Worm (Caenorhabditis elegans) whole organism, mixed stage, embryonic: ENCODE measurements around the gene bcf-1.

Experiments
- M03D4.4 ChIP-seq: sonication (generic microtip); optimal IDR thresholded peaks from 2 replicates; lab custom pipeline; 2017; ENCODE audit warnings: mild to moderate bottlenecking, missing genetic modification characterization, missing compliant biosample characterization
- bed-3 ChIP-seq: fragments of 200-800 bp; sonication (Bioruptor generic); optimal IDR thresholded peaks from 3 replicates; lab custom pipeline; 2018; ENCODE audit warnings: mild to moderate bottlenecking, missing genetic modification characterization, moderate library complexity, missing compliant biosample characterization
- blmp-1 ChIP-seq: fragments of 150-350 bp; optimal IDR thresholded peaks from 2 replicates; lab custom pipeline; 2014; ENCODE audit warnings: missing biosample characterization, missing genetic modification characterization
- ceh-39 ChIP-seq: fragments of 150-350 bp; optimal IDR thresholded peaks from 2 replicates; lab custom pipeline; 2014; ENCODE audit warnings: missing biosample characterization, missing genetic modification characterization
- ceh-43 ChIP-seq: fragments of 200-800 bp; sonication (Bioruptor generic); optimal IDR thresholded peaks from 2 replicates; lab custom pipeline; 2018; ENCODE audit warnings: mild to moderate bottlenecking, missing genetic modification characterization, moderate library complexity, missing compliant biosample characterization
- ceh-83 ChIP-seq: fragments of 200-800 bp; sonication (Bioruptor generic); optimal IDR thresholded peaks from 2 replicates; lab custom pipeline; 2018; ENCODE audit warnings: mild to moderate bottlenecking, missing genetic modification characterization, missing compliant biosample characterization
- ces-1 ChIP-seq: fragments of 150-350 bp; optimal IDR thresholded peaks from 2 replicates; lab custom pipeline; 2014; ENCODE audit warnings: missing biosample characterization, missing genetic modification reagents, missing genetic modification characterization
- cnd-1 ChIP-seq: fragments of 200-800 bp; sonication (Bioruptor generic); optimal IDR thresholded peaks from 2 replicates; lab custom pipeline; 2018; ENCODE audit warnings: mild to moderate bottlenecking, missing genetic modification characterization, missing compliant biosample characterization
- drap-1 ChIP-seq: fragments of 200-800 bp; sonication (Bioruptor generic); optimal IDR thresholded peaks from 3 replicates; lab custom pipeline; 2018; ENCODE audit warnings: mild to moderate bottlenecking, missing genetic modification characterization, missing compliant biosample characterization
- elt-1 ChIP-seq: sonication (generic microtip); optimal IDR thresholded peaks from 2 replicates; lab custom pipeline; 2017; ENCODE audit warnings: missing genetic modification characterization, mild to moderate bottlenecking, missing compliant biosample characterization, antibody characterized with exemption, moderate library complexity, borderline replicate concordance; ENCODE audit not compliant: insufficient read depth
- elt-3 ChIP-seq: fragments of 150-350 bp; optimal IDR thresholded peaks from 2 replicates; lab custom pipeline; 2014; ENCODE audit warnings: missing biosample characterization, missing genetic modification characterization
- flh-1 ChIP-seq: fragments of 200-800 bp; sonication (Bioruptor generic); optimal IDR thresholded peaks from 2 replicates; lab custom pipeline; 2018; ENCODE audit warnings: mild to moderate bottlenecking, missing genetic modification characterization, moderate library complexity, missing compliant biosample characterization
- ham-2 ChIP-seq: fragments of 200-800 bp; sonication (Bioruptor generic); optimal IDR thresholded peaks from 2 replicates; lab custom pipeline; 2018; ENCODE audit warnings: mild to moderate bottlenecking, missing genetic modification characterization, missing compliant biosample characterization
- hlh-1 ChIP-seq: fragments of 150-350 bp; optimal IDR thresholded peaks from 2 replicates; lab custom pipeline; 2014; ENCODE audit warnings: missing biosample characterization, missing genetic modification reagents, missing genetic modification characterization
- lin-13 ChIP-seq: fragments of 150-350 bp; optimal IDR thresholded peaks from 2 replicates; lab custom pipeline; 2014; ENCODE audit warnings: missing biosample characterization, missing genetic modification characterization
- lin-32 ChIP-seq: fragments of 200-800 bp; sonication (Bioruptor generic); optimal IDR thresholded peaks from 2 replicates; lab custom pipeline; 2018; ENCODE audit warnings: mild to moderate bottlenecking, missing genetic modification characterization, missing compliant biosample characterization
- lsy-2 ChIP-seq: fragments of 150-350 bp; optimal IDR thresholded peaks from 2 replicates; lab custom pipeline; 2014; ENCODE audit warnings: missing biosample characterization, missing genetic modification characterization
- mep-1 ChIP-seq: fragments of 150-350 bp; optimal IDR thresholded peaks from 2 replicates; lab custom pipeline; 2017; ENCODE audit warnings: missing biosample characterization, missing genetic modification reagents, missing genetic modification characterization, inconsistent platforms
- nhr-12 ChIP-seq: fragments of 150-350 bp; optimal IDR thresholded peaks from 2 replicates; lab custom pipeline; 2014; ENCODE audit warnings: missing biosample characterization, missing genetic modification characterization
- nhr-2 ChIP-seq: fragments of 150-350 bp; optimal IDR thresholded peaks from 2 replicates; lab custom pipeline; 2014; ENCODE audit warnings: missing biosample characterization, missing genetic modification characterization
- nhr-28 ChIP-seq: fragments of 150-350 bp; optimal IDR thresholded peaks from 2 replicates; lab custom pipeline; 2014; ENCODE audit warnings: missing biosample characterization, missing genetic modification characterization
- nhr-76 ChIP-seq: sonication (generic microtip); optimal IDR thresholded peaks from 2 replicates; lab custom pipeline; 2017; ENCODE audit warnings: missing biosample characterization, missing genetic modification characterization
- sem-2 ChIP-seq: fragments of 200-800 bp; sonication (Bioruptor generic); optimal IDR thresholded peaks from 2 replicates; lab custom pipeline; 2018; ENCODE audit warnings: mild to moderate bottlenecking, missing genetic modification characterization, missing compliant biosample characterization
- snpc-4 ChIP-seq: fragments of 150-350 bp; optimal IDR thresholded peaks from 2 replicates; lab custom pipeline; 2014; ENCODE audit warnings: missing biosample characterization, missing genetic modification characterization
- sptf-1 ChIP-seq: sonication (generic microtip); optimal IDR thresholded peaks from 2 replicates; lab custom pipeline; 2017; ENCODE audit warnings: mild to moderate bottlenecking, missing genetic modification characterization, moderate library complexity, missing compliant biosample characterization
- tbx-8 ChIP-seq: fragments of 200-800 bp; sonication (Bioruptor generic); optimal IDR thresholded peaks from 2 replicates; lab custom pipeline; 2018; ENCODE audit warnings: mild to moderate bottlenecking, missing genetic modification characterization, moderate library complexity, missing compliant biosample characterization
- unc-120 ChIP-seq: sonication (generic microtip); optimal IDR thresholded peaks from 2 replicates; lab custom pipeline; 2017; ENCODE audit warnings: missing genetic modification characterization, missing compliant biosample characterization; ENCODE audit not compliant: poor library complexity, severe bottlenecking
- unc-62 ChIP-seq: fragments of 150-350 bp; optimal IDR thresholded peaks from 2 replicates; lab custom pipeline; 2014; ENCODE audit warnings: missing biosample characterization, missing genetic modification reagents, missing genetic modification characterization
- zip-8 ChIP-seq: fragments of 150-350 bp; optimal IDR thresholded peaks from 2 replicates; lab custom pipeline; 2014; ENCODE audit warnings: missing biosample characterization, missing genetic modification characterization

The bcf-1 gene

ce11 chrV:6408733-6409227 is at the start of gene bcf-1:
Gene bcf-1, minus strand, starts transcription at chrV:6408783.
- no peak for TF ChIP-seq blmp-1
- no peak for TF ChIP-seq drap-1 (GFP tag; lab: Kevin White, UChicago)
- no peak for TF ChIP-seq nhr-76 (tag; lab: Kevin White, UChicago)
- TF ChIP-seq ceh-43 (GFP tag; lab: Kevin White, UChicago) = no peak
- no peak for TF ChIP-seq sptf-1 (tag; lab: Kevin White, UChicago)
- no peak for TF ChIP-seq zip-8 (tag; lab: Kevin White, UChicago)
- TF ChIP-seq snpc-4 = no peak
- TF ChIP-seq M03D4.4 (tag; lab: Kevin White, UChicago) = no peak
- TF ChIP-seq bed-3 (GFP tag; lab: Kevin White, UChicago) = no peak
- TF ChIP-seq nhr-28 = no peak

- TF ChIP-seq unc-62 (GFP tag; lab: Kevin White, UChicago) = peak; percentile 3
- TF ChIP-seq hlh-1 (tag; lab: Kevin White, UChicago) = peak; percentile 66
- no peak for TF ChIP-seq sptf-1 (tag; lab: Kevin White, UChicago)
Measured at ce11 chrV:6456903-6457302, 48.3 kb upstream of the bcf-1 start.

DNA sequence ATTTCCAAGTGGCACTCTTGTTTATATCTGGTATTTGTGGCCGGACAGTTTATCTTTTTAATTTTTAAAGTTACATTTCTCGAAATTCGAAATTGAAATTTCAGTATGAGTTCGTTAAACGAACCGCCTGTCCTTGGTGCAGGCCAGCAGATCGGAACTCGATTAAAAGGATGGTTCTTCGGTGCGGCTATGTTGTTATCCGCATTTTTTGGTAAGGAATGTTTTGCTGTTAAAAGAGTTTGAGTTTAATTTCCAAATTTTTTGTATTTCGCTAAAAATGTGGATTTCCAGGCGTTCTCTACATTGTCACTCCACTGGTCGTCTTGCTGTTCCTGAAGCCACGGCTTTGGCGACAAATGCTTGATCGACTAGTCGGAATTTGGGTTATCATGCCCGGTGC is 44.5 kb upstream of the bcf-1 start, which contains the start of gene acl-9:
Gene acl-9 (plus strand): TSS at position 105 of the 400 bp plus-strand sequence.
- TF ChIP-seq unc-62 (GFP tag; lab: Kevin White, UChicago) (no peak), nhr-28 (no peak), ces-1 (GFP tag; lab: Kevin White, UChicago) (no peak), bed-3 (GFP tag; lab: Kevin White, UChicago) (no peak), elt-3 (tag; lab: Kevin White, UChicago) (no peak), nhr-76 (tag; lab: Kevin White, UChicago) (no peak), elt-1 (tag; lab: Kevin White, UChicago) (no peak), snpc-4 (no peak), ceh-83 (no peak), sem-2 (GFP tag; lab: Kevin White, UChicago) (no peak), lin-13 (tag; lab: Kevin White, UChicago) (no peak), ceh-39 (tag; lab: Kevin White, UChicago) (no peak), lsy-2 (tag; lab: Kevin White, UChicago) (no peak), nhr-12 (no peak), unc-120 (tag; lab: Kevin White, UChicago) (no peak)
- TF ChIP-seq, all 35 proteins: peak for 0

DNA sequence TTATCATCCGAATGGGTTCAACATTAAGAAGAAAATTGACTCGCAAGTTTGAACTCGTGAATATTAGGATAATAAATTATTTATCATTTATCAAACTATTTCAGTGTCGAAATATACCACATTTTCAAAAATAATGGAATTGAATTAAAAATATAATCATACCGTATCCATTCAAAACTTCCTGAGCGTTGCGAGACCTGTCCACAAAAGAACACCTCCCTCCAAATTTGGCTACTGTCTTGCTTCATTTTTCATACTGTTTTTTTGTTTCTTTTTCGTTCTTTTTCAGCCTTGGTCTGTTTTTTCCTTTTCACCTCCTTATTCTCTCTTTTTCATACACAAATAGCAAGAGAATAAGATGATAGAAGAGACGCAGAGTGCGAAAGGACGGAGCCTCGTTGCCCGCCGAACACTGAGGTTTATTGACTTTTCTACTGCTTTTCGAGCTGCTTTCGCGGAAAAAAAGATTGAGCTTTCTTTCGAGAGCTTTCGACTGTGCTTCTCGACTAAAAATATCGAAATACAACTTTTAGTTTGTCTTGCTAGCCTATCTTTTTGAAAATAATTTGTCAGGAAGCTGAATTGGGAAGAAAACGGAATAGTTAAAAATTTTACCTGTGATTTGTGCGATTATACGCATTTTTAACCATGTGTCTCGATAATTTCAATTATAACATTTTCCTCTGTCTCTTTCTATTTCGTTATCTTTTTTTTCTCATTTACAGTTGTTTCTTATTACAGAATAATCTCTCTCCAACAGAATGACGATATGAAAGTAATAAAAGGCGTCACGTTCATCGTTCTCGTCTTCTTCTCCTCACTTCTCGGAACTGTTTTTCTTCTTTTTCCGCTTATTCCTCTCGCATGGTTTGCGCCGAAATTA is 41.8 kb upstream of the bcf-1 start, which contains the start of gene acl-8:
Gene acl-8 (plus strand): TSS at position 742 of the 883 bp plus-strand sequence.
- TF ChIP-seq mep-1 (tag; lab: Kevin White, UChicago) (no peak), lin-32 (GFP tag; lab: Kevin White, UChicago) (no peak), ham-2 (GFP tag; lab: Kevin White, UChicago) (no peak), lin-13 (tag; lab: Kevin White, UChicago) (no peak), elt-1 (tag; lab: Kevin White, UChicago) (no peak)

DNA sequence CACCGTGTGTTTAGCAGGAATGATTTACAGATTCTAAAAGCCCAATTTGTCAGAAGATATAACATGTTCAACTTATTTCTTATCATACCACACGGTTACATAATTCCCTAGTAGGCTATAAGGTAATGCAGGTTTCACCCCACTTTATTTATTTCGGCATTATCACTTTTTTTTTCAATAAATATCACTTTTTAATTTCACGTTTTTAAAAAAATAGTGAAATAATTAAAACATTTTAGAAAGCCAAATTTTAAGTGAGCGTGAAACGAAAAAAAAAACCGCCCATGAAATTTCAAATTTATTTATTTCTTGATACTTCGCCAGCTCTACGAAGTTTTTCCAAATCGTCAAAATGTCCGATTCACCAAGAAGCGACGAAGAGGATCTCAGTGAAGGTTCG is 39.8 kb upstream of the bcf-1 start, which contains the start of gene fbxa-196:
Gene fbxa-196 (plus strand): TSS at position 301 of the 400 bp plus-strand sequence.
- TF ChIP-seq unc-62 (GFP tag; lab: Kevin White, UChicago) (no peak), flh-1 (GFP tag; lab: Kevin White, UChicago) (no peak), nhr-28 (no peak), tbx-8 (GFP tag; lab: Kevin White, UChicago) (no peak), zip-8 (tag; lab: Kevin White, UChicago) (no peak), unc-120 (tag; lab: Kevin White, UChicago) (no peak), M03D4.4 (tag; lab: Kevin White, UChicago) (no peak), cnd-1 (tag; lab: Kevin White, UChicago) (no peak), mep-1 (tag; lab: Kevin White, UChicago) (no peak), blmp-1 (no peak), ces-1 (GFP tag; lab: Kevin White, UChicago) (no peak), nhr-2 (tag; lab: Kevin White, UChicago) (no peak)
- TF ChIP-seq, all 35 proteins: peak for 0
